Fruit fly (Drosophila melanogaster) whole organism, embryonic: ENCODE data around the gene CG5910.

Source experiments
- Adf1 ChIP-seq: fragments of 200-800 bp; sonication (Bioruptor generic); IDR thresholded peaks from 2 replicates; pipeline ENCODE4 v1.3.6; 2022; ENCODE audit warnings: missing biosample characterization, missing genetic modification characterization
- Atf-2 ChIP-seq: fragments of 200-800 bp; sonication (Bioruptor generic); optimal IDR thresholded peaks from 2 replicates; lab custom pipeline; 2016; ENCODE audit warnings: missing biosample characterization, missing genetic modification characterization
- CG10321 ChIP-seq: fragments of 200-800 bp; sonication (Bioruptor generic); IDR thresholded peaks from 2 replicates; pipeline ENCODE4 v1.3.6; 2022; ENCODE audit warnings: missing biosample characterization, missing genetic modification characterization
- CG10543 ChIP-seq: fragments of 200-800 bp; sonication (Bioruptor generic); optimal IDR thresholded peaks from 3 replicates; lab custom pipeline; 2017; ENCODE audit warnings: missing biosample characterization, mild to moderate bottlenecking, missing genetic modification characterization, moderate library complexity
- CG11696 ChIP-seq: fragments of 200-800 bp; sonication (Bioruptor generic); IDR thresholded peaks from 2 replicates; pipeline ENCODE4 v1.3.6; 2022; ENCODE audit warnings: missing biosample characterization, missing genetic modification characterization
- CG13424 ChIP-seq: fragments of 200-800 bp; sonication (Bioruptor generic); optimal IDR thresholded peaks from 2 replicates; lab custom pipeline; 2019; ENCODE audit warnings: missing biosample characterization, mild to moderate bottlenecking, missing genetic modification characterization, moderate library complexity
- CG13775 ChIP-seq: fragments of 200-800 bp; sonication (Bioruptor generic); optimal IDR thresholded peaks from 3 replicates; lab custom pipeline; 2017; ENCODE audit warnings: missing biosample characterization, mild to moderate bottlenecking, missing genetic modification characterization
- CG14965 ChIP-seq: fragments of 200-800 bp; sonication (Bioruptor generic); optimal IDR thresholded peaks from 2 replicates; lab custom pipeline; 2016; ENCODE audit warnings: missing biosample characterization, missing genetic modification characterization, borderline replicate concordance
- CG15011 ChIP-seq: fragments of 200-800 bp; sonication (Bioruptor generic); optimal IDR thresholded peaks from 3 replicates; lab custom pipeline; 2018; ENCODE audit warnings: missing biosample characterization, mild to moderate bottlenecking, missing genetic modification characterization
- CG17328 ChIP-seq: fragments of 200-800 bp; sonication (Bioruptor generic); IDR thresholded peaks from 2 replicates; pipeline ENCODE4 v1.3.6; 2022; ENCODE audit warnings: missing biosample characterization, missing genetic modification characterization
- CG17802 ChIP-seq: fragments of 200-800 bp; sonication (Bioruptor generic); optimal IDR thresholded peaks from 2 replicates; lab custom pipeline; 2018; ENCODE audit warnings: missing biosample characterization, mild to moderate bottlenecking, missing genetic modification characterization, moderate library complexity
- CG1832 ChIP-seq: fragments of 200-800 bp; sonication (Bioruptor generic); optimal IDR thresholded peaks from 2 replicates; lab custom pipeline; 2017; ENCODE audit warnings: missing biosample characterization, mild to moderate bottlenecking, missing genetic modification characterization, inconsistent platforms
- CG2116 ChIP-seq: fragments of 200-800 bp; sonication (Bioruptor generic); optimal IDR thresholded peaks from 3 replicates; lab custom pipeline; 2018; ENCODE audit warnings: missing biosample characterization, mild to moderate bottlenecking, missing genetic modification characterization
- CG4328 ChIP-seq: fragments of 200-800 bp; sonication (Bioruptor generic); optimal IDR thresholded peaks from 3 replicates; lab custom pipeline; 2017; ENCODE audit warnings: missing biosample characterization, missing genetic modification reagents, missing genetic modification characterization
- CG6689 ChIP-seq: fragments of 200-800 bp; sonication (Bioruptor generic); IDR thresholded peaks from 2 replicates; pipeline ENCODE4 v1.3.6; 2022; ENCODE audit warnings: missing biosample characterization, missing genetic modification characterization
- CG8359 ChIP-seq: fragments of 200-800 bp; sonication (Bioruptor generic); optimal IDR thresholded peaks from 2 replicates; lab custom pipeline; 2017; ENCODE audit warnings: missing biosample characterization, mild to moderate bottlenecking, missing genetic modification characterization, borderline replicate concordance
- CG9215 ChIP-seq: fragments of 200-800 bp; sonication (Bioruptor generic); IDR thresholded peaks from 2 replicates; pipeline ENCODE4 v1.3.6; 2022; ENCODE audit warnings: missing biosample characterization, missing genetic modification characterization
- CG9437 ChIP-seq: fragments of 200-800 bp; sonication (Bioruptor generic); optimal IDR thresholded peaks from 2 replicates; lab custom pipeline; 2018; ENCODE audit warnings: missing biosample characterization, mild to moderate bottlenecking, missing genetic modification characterization
- Deaf1 ChIP-seq: fragments of 200-800 bp; optimal IDR thresholded peaks from 3 replicates; lab custom pipeline; 2019; ENCODE audit warnings: missing biosample characterization, mild to moderate bottlenecking, missing genetic modification characterization, moderate library complexity
- E2f1 ChIP-seq: fragments of 200-800 bp; sonication (Bioruptor generic); IDR thresholded peaks from 2 replicates; pipeline ENCODE4 v1.3.6; 2022; ENCODE audit warnings: missing biosample characterization, missing genetic modification characterization
- E2f2 ChIP-seq: fragments of 200-800 bp; sonication (Bioruptor generic); IDR thresholded peaks from 2 replicates; pipeline ENCODE4 v1.3.6; 2022; ENCODE audit warnings: missing biosample characterization, missing genetic modification characterization
- GATAe ChIP-seq: fragments of 200-800 bp; sonication (Bioruptor generic); conservative IDR thresholded peaks from 2 replicates; pipeline ENCODE4 v1.3.6; 2022; ENCODE audit warnings: missing biosample characterization, missing genetic modification characterization
- Hand ChIP-seq: fragments of 200-800 bp; sonication (Bioruptor generic); optimal IDR thresholded peaks from 2 replicates; lab custom pipeline; 2017; ENCODE audit warnings: mild to moderate bottlenecking, missing biosample characterization, missing genetic modification reagents, missing genetic modification characterization
- HmgZ ChIP-seq: fragments of 200-800 bp; sonication (Bioruptor generic); optimal IDR thresholded peaks from 2 replicates; lab custom pipeline; 2018; ENCODE audit warnings: missing biosample characterization, mild to moderate bottlenecking, missing genetic modification characterization
- Lpt ChIP-seq: fragments of >200 bp; optimal IDR thresholded peaks from 2 replicates; lab custom pipeline; 2018; ENCODE audit warnings: missing biosample characterization, missing genetic modification characterization
- Nf-YA ChIP-seq: fragments of 200-800 bp; sonication (Bioruptor generic); IDR thresholded peaks from 2 replicates; pipeline ENCODE4 v1.3.6; 2022; ENCODE audit warnings: missing biosample characterization, missing genetic modification characterization
- PHDP ChIP-seq: fragments of 200-800 bp; sonication (Bioruptor generic); optimal IDR thresholded peaks from 3 replicates; lab custom pipeline; 2018; ENCODE audit warnings: missing biosample characterization, mild to moderate bottlenecking, missing genetic modification characterization, moderate library complexity
- Sry-δ ChIP-seq: fragments of 200-800 bp; sonication (Bioruptor generic); optimal IDR thresholded peaks from 2 replicates; lab custom pipeline; 2016; ENCODE audit warnings: missing biosample characterization, missing genetic modification characterization
- TFAM ChIP-seq: fragments of 200-800 bp; sonication (Bioruptor generic); optimal IDR thresholded peaks from 2 replicates; lab custom pipeline; 2017; ENCODE audit warnings: missing biosample characterization, missing genetic modification characterization, inconsistent platforms
- Usf ChIP-seq: fragments of 200-800 bp; sonication (Bioruptor generic); optimal IDR thresholded peaks from 2 replicates; lab custom pipeline; 2017; ENCODE audit warnings: missing genotype, missing biosample characterization, missing genetic modification characterization
- Xrp1 ChIP-seq: fragments of 200-800 bp; sonication (Bioruptor generic); IDR thresholded peaks from 2 replicates; pipeline ENCODE4 v1.3.6; 2022; ENCODE audit warnings: missing biosample characterization, missing genetic modification characterization
- ash1 ChIP-seq: fragments of 200-800 bp; sonication (Bioruptor generic); optimal IDR thresholded peaks from 2 replicates; lab custom pipeline; 2018; ENCODE audit warnings: missing biosample characterization, mild to moderate bottlenecking, missing genetic modification characterization
- ci ChIP-seq: fragments of 200-800 bp; sonication (Bioruptor generic); IDR thresholded peaks from 3 replicates; pipeline ENCODE4 v1.3.6; 2022; ENCODE audit warnings: missing biosample characterization, missing genetic modification characterization
- gcm2 ChIP-seq: fragments of 200-800 bp; sonication (Bioruptor generic); optimal IDR thresholded peaks from 2 replicates; lab custom pipeline; 2016; ENCODE audit warnings: missing biosample characterization, missing genetic modification characterization
- gro ChIP-seq: fragments of 200-800 bp; sonication (Bioruptor generic); optimal IDR thresholded peaks from 2 replicates; lab custom pipeline; 2016; ENCODE audit warnings: missing biosample characterization, missing genetic modification characterization
- ham ChIP-seq: fragments of 200-800 bp; sonication (Bioruptor generic); IDR thresholded peaks from 2 replicates; pipeline ENCODE4 v1.3.6; 2022; ENCODE audit warnings: missing biosample characterization, missing genetic modification characterization
- hbn ChIP-seq: fragments of 200-800 bp; sonication (Bioruptor generic); IDR thresholded peaks from 2 replicates; pipeline ENCODE4 v1.3.6; 2022; ENCODE audit warnings: missing biosample characterization, missing genetic modification characterization; ENCODE audit not compliant: partially characterized antibody
- hkb ChIP-seq, 2 experiments: fragments of 200-800 bp in 1 of 2; fragments of >200 bp in 1 of 2; sonication (Bioruptor generic) in 1 of 2; IDR thresholded peaks in 1 of 2; optimal IDR thresholded peaks in 1 of 2; 2 replicates each; pipeline versions ENCODE4 v1.3.6 to Lab custom; 2017 to 2022; ENCODE audit warnings: missing biosample characterization in 1 of 2, missing genetic modification characterization in 1 of 2
- jing ChIP-seq: fragments of 200-800 bp; sonication (Bioruptor generic); optimal IDR thresholded peaks from 2 replicates; lab custom pipeline; 2018; ENCODE audit warnings: missing biosample characterization, mild to moderate bottlenecking, missing genetic modification characterization
- kah ChIP-seq: fragments of 200-800 bp; sonication (Bioruptor generic); optimal IDR thresholded peaks from 2 replicates; lab custom pipeline; 2018; ENCODE audit warnings: missing biosample characterization, mild to moderate bottlenecking, missing genetic modification characterization
- lab ChIP-seq: fragments of 200-800 bp; sonication (Bioruptor generic); optimal IDR thresholded peaks from 3 replicates; lab custom pipeline; 2017; ENCODE audit warnings: missing biosample characterization, missing genetic modification characterization, mild to moderate bottlenecking, moderate library complexity, missing genetic modification reagents
- lilli ChIP-seq: fragments of 200-800 bp; sonication (Bioruptor generic); optimal IDR thresholded peaks from 3 replicates; lab custom pipeline; 2016; ENCODE audit warnings: missing biosample characterization, missing genetic modification characterization
- onecut ChIP-seq: fragments of 200-800 bp; sonication (Bioruptor generic); IDR thresholded peaks from 2 replicates; pipeline ENCODE4 v1.3.6; 2022; ENCODE audit warnings: missing biosample characterization, missing genetic modification characterization
- pb ChIP-seq: fragments of 200-800 bp; sonication (Bioruptor generic); optimal IDR thresholded peaks from 3 replicates; lab custom pipeline; 2016; ENCODE audit warnings: missing biosample characterization, missing genetic modification characterization
- rib ChIP-seq: fragments of 200-800 bp; sonication (Bioruptor generic); IDR thresholded peaks from 2 replicates; pipeline ENCODE4 v1.3.6; 2022; ENCODE audit warnings: missing biosample characterization, missing genetic modification characterization
- ro ChIP-seq: fragments of 200-800 bp; sonication (Bioruptor generic); IDR thresholded peaks from 2 replicates; pipeline ENCODE4 v1.3.6; 2022; ENCODE audit warnings: missing biosample characterization, missing genetic modification characterization
- stwl ChIP-seq: fragments of 200-800 bp; sonication (Bioruptor generic); optimal IDR thresholded peaks from 3 replicates; lab custom pipeline; 2018; ENCODE audit warnings: missing biosample characterization, mild to moderate bottlenecking, missing genetic modification characterization, moderate library complexity
- tin ChIP-seq: fragments of 200-800 bp; sonication (Bioruptor generic); optimal IDR thresholded peaks from 3 replicates; lab custom pipeline; 2016; ENCODE audit warnings: missing biosample characterization, missing genetic modification characterization
- trem ChIP-seq: fragments of 200-800 bp; optimal IDR thresholded peaks from 3 replicates; lab custom pipeline; 2019; ENCODE audit warnings: missing biosample characterization, mild to moderate bottlenecking, missing genetic modification characterization, moderate library complexity
- twi ChIP-seq: fragments of 200-800 bp; optimal IDR thresholded peaks from 2 replicates; lab custom pipeline; 2019; ENCODE audit warnings: missing biosample characterization, mild to moderate bottlenecking, missing genetic modification characterization, moderate library complexity
- unc-4 ChIP-seq: fragments of 200-800 bp; sonication (Bioruptor generic); IDR thresholded peaks from 2 replicates; pipeline ENCODE4 v1.3.6; 2022; ENCODE audit warnings: missing biosample characterization, missing genetic modification characterization; ENCODE audit not compliant: partially characterized antibody
- wdn ChIP-seq: fragments of 200-800 bp; sonication (Bioruptor generic); IDR thresholded peaks from 2 replicates; pipeline ENCODE4 v1.3.6; 2022; ENCODE audit warnings: missing biosample characterization, missing genetic modification characterization

The CG5910 gene

DNA sequence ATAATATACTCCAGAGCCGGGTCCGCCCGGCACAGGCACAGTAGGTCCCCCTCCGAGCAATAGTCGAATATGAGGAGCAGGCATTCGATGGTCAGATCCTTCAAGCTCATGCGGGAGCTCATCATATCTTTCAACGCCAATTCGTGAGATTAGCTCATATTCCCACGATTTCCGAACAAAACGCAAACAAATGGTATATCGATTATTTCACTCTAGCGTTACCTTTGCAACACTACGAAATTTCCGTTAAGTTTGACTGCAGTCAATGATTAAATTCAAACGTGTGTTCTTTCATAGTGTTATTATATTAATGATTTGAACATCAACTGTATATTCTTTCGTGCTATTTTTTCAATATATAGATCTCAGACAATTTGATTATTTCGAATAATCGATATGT is 48.9 kb upstream of the CG5910 start, which contains the start of gene CG33969 (continued):
- TF ChIP-seq unc-4 (GFP tag; lab: Robert Waterston, UW) (no peak), CG9437 (GFP tag; lab: Kevin White, UChicago) (peak; percentile 58), CG17802 (tag; lab: Kevin White, UChicago) (no peak), CG2116 (GFP tag; lab: Kevin White, UChicago) (peak; percentile 82), CG10321 (no peak), wdn (GFP tag; lab: Robert Waterston, UW) (no peak), CG1832 (GFP tag; lab: Kevin White, UChicago) (no peak), ro (GFP tag; lab: Robert Waterston, UW) (no peak), tin (no peak), ash1 (GFP tag; lab: Kevin White, UChicago) (no peak), pb (GFP tag; lab: Kevin White, UChicago) (no peak), Usf (no peak), CG9215 (no peak), onecut (peak; percentile 92), Hand (GFP tag; lab: Kevin White, UChicago) (no peak), kah (GFP tag; lab: Kevin White, UChicago) (no peak), CG13775 (GFP tag; lab: Kevin White, UChicago) (no peak), hbn (GFP tag; lab: Robert Waterston, UW) (peak; percentile 32; the same call in 1 of the 2 replicates), lilli (no peak), CG4328 (GFP tag; lab: Kevin White, UChicago) (no peak), trem (tag; lab: Kevin White, UChicago) (peak; percentile 33), gcm2 (GFP tag; lab: Kevin White, UChicago) (no peak), gro (GFP tag; lab: Kevin White, UChicago) (no peak), rib (GFP tag; lab: Robert Waterston, UW) (no peak), Nf-YA (GFP tag; lab: Robert Waterston, UW) (no peak), lab (GFP tag; lab: Kevin White, UChicago) (peak; percentile 3), CG10543 (GFP tag; lab: Kevin White, UChicago) (no peak), E2f1 (GFP tag; lab: Robert Waterston, UW) (no peak), CG8359 (no peak), GATAe (no peak), Atf-2 (no peak), CG15011 (GFP tag; lab: Kevin White, UChicago) (no peak), CG6689 (GFP tag; lab: Robert Waterston, UW) (no peak), HmgZ (peak; percentile 28), ham (no peak), E2f2 (peak; percentile 37; the same call in 1 of the 2 replicates), CG14965 (GFP tag; lab: Kevin White, UChicago) (no peak), CG13424 (tag; lab: Kevin White, UChicago) (no peak), Lpt (GFP tag; lab: Kevin White, UChicago) (no peak), twi (no peak), TFAM (no peak), CG11696 (GFP tag; lab: Robert Waterston, UW) (no peak), CG17328 (GFP tag; lab: Robert Waterston, UW) (no peak), ci (GFP tag; lab: Robert Waterston, UW) (no peak), jing (no peak), Sry-δ (peak; percentile 40), hkb (optimal IDR thresholded peaks at IDR 0.05; lab: Kevin White, UChicago) (no peak), hkb (GFP tag; IDR thresholded peaks at IDR 0.05; lab: Robert Waterston, UW) (no peak), Adf1 (GFP tag; lab: Robert Waterston, UW) (no peak), PHDP (tag; lab: Kevin White, UChicago) (no peak), stwl (tag; lab: Kevin White, UChicago) (peak; percentile 87), Xrp1 (GFP tag; lab: Robert Waterston, UW) (no peak), Deaf1 (tag; lab: Kevin White, UChicago) (peak; percentile 11)
